Worm (Caenorhabditis elegans): ENCODE results near the gene C25H3.3.

Gene C25H3.3

ce11 chrII:5702611-5703192 is 8.7 kb downstream of the C25H3.3 start:
- TF ChIP-seq him-1 (tag; optimal IDR thresholded peaks at IDR 0.05) (no peak), dao-5 (tag; optimal IDR thresholded peaks at IDR 0.05) (no peak), W03F9.2 (tag; optimal IDR thresholded peaks at IDR 0.05) (no peak)

ce11 chrII:5704479-5704878 is 10.5 kb downstream of the C25H3.3 start:
- TF ChIP-seq W03F9.2 (tag; optimal IDR thresholded peaks at IDR 0.05) = no peak
- no peak for TF ChIP-seq him-1 (tag; optimal IDR thresholded peaks at IDR 0.05)
- TF ChIP-seq dao-5 (tag; optimal IDR thresholded peaks at IDR 0.05) = no peak

ce11 chrII:5707532-5707931 is 13.5 kb downstream of the C25H3.3 start, which contains the start of gene osta-2:
TSS of gene osta-2 (plus strand) at chrII:5707691.
- no peak for TF ChIP-seq W03F9.2 (tag; optimal IDR thresholded peaks at IDR 0.05)

ce11 chrII:5708154-5708553 is 14.2 kb downstream of the C25H3.3 start:
- TF ChIP-seq dao-5 (tag; optimal IDR thresholded peaks at IDR 0.05) (no peak), him-1 (tag; optimal IDR thresholded peaks at IDR 0.05) (no peak), W03F9.2 (tag; optimal IDR thresholded peaks at IDR 0.05) (no peak)

- TF ChIP-seq dao-5 (tag; optimal IDR thresholded peaks at IDR 0.05) (no peak), him-1 (tag; optimal IDR thresholded peaks at IDR 0.05) (no peak), W03F9.2 (tag; optimal IDR thresholded peaks at IDR 0.05) (no peak)
These were observed 16.8 kb downstream of the C25H3.3 start for ce11 chrII:5710835-5711234.

ce11 chrII:5712126-5712525 is 18.1 kb downstream of the C25H3.3 start:
- no peak for TF ChIP-seq him-1 (tag; optimal IDR thresholded peaks at IDR 0.05)
- no peak for TF ChIP-seq W03F9.2 (tag; optimal IDR thresholded peaks at IDR 0.05)
- TF ChIP-seq dao-5 (tag; optimal IDR thresholded peaks at IDR 0.05) = no peak

ce11 chrII:5714807-5715206 is 20.8 kb downstream of the C25H3.3 start, which contains the start of the genes tiar-1 and lelo-4:
TSS of gene tiar-1 (minus strand) at chrII:5714823.
TSS of gene lelo-4 (plus strand) at chrII:5714924.
- peak; percentile 35 for TF ChIP-seq him-1 (tag; optimal IDR thresholded peaks at IDR 0.05)
- TF ChIP-seq W03F9.2 (tag; optimal IDR thresholded peaks at IDR 0.05) = peak; percentile 74
- no peak for TF ChIP-seq dao-5 (tag; optimal IDR thresholded peaks at IDR 0.05)

ce11 chrII:5715745-5716357 is 21.9 kb downstream of the C25H3.3 start, which contains the start of the genes C18A3.10 and C18A3.3:
TSS of gene C18A3.10 (minus strand) at chrII:5715845.
TSS of gene C18A3.3 (plus strand) at chrII:5716307.
- TF ChIP-seq dao-5 (tag; optimal IDR thresholded peaks at IDR 0.05) = no peak
- TF ChIP-seq W03F9.2 (tag; optimal IDR thresholded peaks at IDR 0.05) = no peak
- no peak for TF ChIP-seq him-1 (tag; optimal IDR thresholded peaks at IDR 0.05)

- TF ChIP-seq dao-5 (tag; optimal IDR thresholded peaks at IDR 0.05) = no peak
- TF ChIP-seq W03F9.2 (tag; optimal IDR thresholded peaks at IDR 0.05) = no peak
- TF ChIP-seq him-1 (tag; optimal IDR thresholded peaks at IDR 0.05) = no peak
These were observed 23.8 kb downstream of the C25H3.3 start, which contains the start of gene zipt-3 for ce11 chrII:5717831-5718230. TSS of gene zipt-3 (plus strand) at chrII:5718131.

ce11 chrII:5719848-5720247 is 25.9 kb downstream of the C25H3.3 start, which contains the start of gene damt-1:
TSS of gene damt-1 (plus strand) at chrII:5720148.
- TF ChIP-seq W03F9.2 (tag; optimal IDR thresholded peaks at IDR 0.05) = no peak
- no peak for TF ChIP-seq dao-5 (tag; optimal IDR thresholded peaks at IDR 0.05)
- no peak for TF ChIP-seq him-1 (tag; optimal IDR thresholded peaks at IDR 0.05)

- peak; percentile 83 for TF ChIP-seq him-1 (tag; optimal IDR thresholded peaks at IDR 0.05)
- no peak for TF ChIP-seq W03F9.2 (tag; optimal IDR thresholded peaks at IDR 0.05)
These were observed 31.1 kb downstream of the C25H3.3 start for ce11 chrII:5725094-5725493.

ce11 chrII:5727707-5728106 is 33.7 kb downstream of the C25H3.3 start, which contains the start of gene rab-3:
TSS of gene rab-3 (minus strand) at chrII:5727853.
- TF ChIP-seq him-1 (tag; optimal IDR thresholded peaks at IDR 0.05) = peak; percentile 1
- no peak for TF ChIP-seq W03F9.2 (tag; optimal IDR thresholded peaks at IDR 0.05)
- no peak for TF ChIP-seq dao-5 (tag; optimal IDR thresholded peaks at IDR 0.05)

- TF ChIP-seq W03F9.2 (tag; optimal IDR thresholded peaks at IDR 0.05) (no peak), dao-5 (tag; optimal IDR thresholded peaks at IDR 0.05) (no peak), him-1 (tag; optimal IDR thresholded peaks at IDR 0.05) (no peak)
These were observed 36.5 kb downstream of the C25H3.3 start, which contains the start of the genes C18A3.7 and C18A3.11 for ce11 chrII:5730343-5731083. TSS of gene C18A3.7 (minus strand) at chrII:5730443. TSS of gene C18A3.11 (plus strand) at chrII:5731033.

ce11 chrII:5734883-5735282 is 40.9 kb downstream of the C25H3.3 start:
- no peak for TF ChIP-seq W03F9.2 (tag; optimal IDR thresholded peaks at IDR 0.05)

Measured in whole organism, L4/young adult.